Fruit fly (Drosophila melanogaster): ENCODE measurements around the gene nab.
A peak's percentile ranks its signal among the peaks of the same experiment; 100 is the strongest.

DNA sequence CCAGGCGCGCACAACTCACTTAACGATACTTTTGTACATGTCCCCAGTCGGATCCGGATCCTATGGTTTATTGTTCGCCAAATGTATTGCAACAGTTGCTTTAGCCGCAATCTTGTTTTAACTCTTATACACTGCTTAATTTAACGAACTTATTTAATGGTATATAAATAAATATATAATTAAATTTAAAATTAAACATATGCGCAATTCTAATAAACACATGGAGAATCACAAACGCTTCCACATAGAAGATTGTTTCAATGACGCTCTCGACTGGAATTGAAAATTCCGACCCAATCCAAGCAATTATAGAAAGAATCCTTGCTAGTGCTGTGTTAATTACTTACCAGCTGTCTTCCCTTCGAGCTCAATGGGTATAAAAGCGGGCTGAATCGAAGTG is 19.6 kb downstream of the nab start, which contains the start of gene Akh:
- TF ChIP-seq acj6 (GFP tag; optimal IDR thresholded peaks at IDR 0.05), result no peak
- no peak for TF ChIP-seq CG16779 (tag; optimal IDR thresholded peaks at IDR 0.05)
- TF ChIP-seq Sox102F (GFP tag; optimal IDR thresholded peaks at IDR 0.05), result no peak
- TF ChIP-seq OdsH (GFP tag; optimal IDR thresholded peaks at IDR 0.05), result no peak
- no peak for TF ChIP-seq Lpt (GFP tag; optimal IDR thresholded peaks at IDR 0.05)
- TF ChIP-seq Gug (GFP tag; IDR thresholded peaks at IDR 0.05), result no peak
- no peak for TF ChIP-seq eg (GFP tag; IDR thresholded peaks at IDR 0.05)
- peak; percentile 20 for TF ChIP-seq svp (GFP tag)
- no peak for TF ChIP-seq Ets96B (tag; optimal IDR thresholded peaks at IDR 0.05)
- TF ChIP-seq CG15336 (GFP tag; IDR thresholded peaks at IDR 0.05), result no peak

Data from whole organism, prepupa.